Worm (Caenorhabditis elegans) whole organism, late embryonic: ENCODE data around the gene F46G10.2.

ENCODE experiments used
- C08G9.2 ChIP-seq: sonication (generic microtip); optimal IDR thresholded peaks from 2 replicates; lab custom pipeline; 2016; ENCODE audit warnings: mild to moderate bottlenecking, missing genetic modification characterization, moderate library complexity, missing compliant biosample characterization
- ceh-48 ChIP-seq: sonication (generic microtip); optimal IDR thresholded peaks from 2 replicates; lab custom pipeline; 2016; ENCODE audit warnings: missing genetic modification characterization, inconsistent platforms, missing compliant biosample characterization
- che-1 ChIP-seq: sonication (generic microtip); optimal IDR thresholded peaks from 2 replicates; lab custom pipeline; 2016; ENCODE audit warnings: mild to moderate bottlenecking, missing genetic modification characterization, missing compliant biosample characterization
- hlh-13 ChIP-seq: fragments of 200-800 bp; sonication (Bioruptor generic); optimal IDR thresholded peaks from 2 replicates; lab custom pipeline; 2018; ENCODE audit warnings: mild to moderate bottlenecking, missing genetic modification characterization, missing compliant biosample characterization
- lin-11 ChIP-seq: fragments of 200-800 bp; sonication (Bioruptor generic); optimal IDR thresholded peaks from 2 replicates; lab custom pipeline; 2018; ENCODE audit warnings: mild to moderate bottlenecking, missing genetic modification characterization, missing compliant biosample characterization
- nfya-1 ChIP-seq: sonication (generic microtip); optimal IDR thresholded peaks from 2 replicates; lab custom pipeline; 2017; ENCODE audit warnings: missing genetic modification characterization, mild to moderate bottlenecking, missing compliant biosample characterization, antibody characterized with exemption, moderate library complexity
- nhr-232 ChIP-seq: sonication (generic microtip); optimal IDR thresholded peaks from 2 replicates; lab custom pipeline; 2016; ENCODE audit warnings: missing genetic modification characterization, missing compliant biosample characterization
- pha-2 ChIP-seq: sonication (generic microtip); optimal IDR thresholded peaks from 2 replicates; lab custom pipeline; 2017; ENCODE audit warnings: mild to moderate bottlenecking, missing genetic modification characterization, missing compliant biosample characterization
- pha-4 ChIP-seq: fragments of 150-350 bp; optimal IDR thresholded peaks from 2 replicates; lab custom pipeline; 2018; ENCODE audit warnings: missing biosample characterization, missing genetic modification reagents, missing genetic modification characterization
- pqm-1 ChIP-seq: sonication (generic microtip); optimal IDR thresholded peaks from 2 replicates; lab custom pipeline; 2016; ENCODE audit warnings: missing genetic modification characterization, missing compliant biosample characterization
- sdc-2 ChIP-seq: sonication (generic microtip); optimal IDR thresholded peaks from 2 replicates; lab custom pipeline; 2016; ENCODE audit warnings: missing genotype, missing genetic modification characterization, missing compliant biosample characterization
- unc-55 ChIP-seq: sonication (generic microtip); optimal IDR thresholded peaks from 2 replicates; lab custom pipeline; 2017; ENCODE audit warnings: missing biosample characterization, missing genetic modification reagents, missing genetic modification characterization
- zip-5 ChIP-seq: sonication (generic microtip); optimal IDR thresholded peaks from 2 replicates; lab custom pipeline; 2016; ENCODE audit warnings: missing genetic modification characterization, missing compliant biosample characterization

Gene F46G10.2

DNA sequence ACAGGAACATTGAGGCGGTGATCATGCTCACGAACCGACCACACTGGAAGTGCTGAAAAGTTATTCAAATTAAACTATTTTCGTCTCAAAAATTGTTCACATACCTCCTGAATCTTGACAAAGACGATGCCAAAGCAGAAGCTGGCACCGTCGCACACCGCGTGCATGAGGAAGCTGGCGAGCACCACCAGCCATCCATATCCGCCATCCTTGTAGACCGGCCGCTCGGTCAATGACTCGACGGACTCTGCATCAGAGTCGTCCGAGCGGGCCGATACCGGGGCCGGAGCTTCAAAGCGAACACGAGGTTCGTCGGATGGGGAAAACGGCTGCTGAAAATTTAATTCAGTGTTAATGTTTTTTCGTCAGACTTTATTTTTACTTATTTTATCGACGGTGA, 53.4 kb downstream of the F46G10.2 start:
- no peak for TF ChIP-seq che-1 (tag; lab: Kevin White, UChicago)
- no peak for TF ChIP-seq C08G9.2
- no peak for TF ChIP-seq nhr-232 (tag; lab: Kevin White, UChicago)
- no peak for TF ChIP-seq pha-4 (tag; lab: Kevin White, UChicago)
- TF ChIP-seq unc-55 (GFP tag; lab: Kevin White, UChicago), result no peak

DNA sequence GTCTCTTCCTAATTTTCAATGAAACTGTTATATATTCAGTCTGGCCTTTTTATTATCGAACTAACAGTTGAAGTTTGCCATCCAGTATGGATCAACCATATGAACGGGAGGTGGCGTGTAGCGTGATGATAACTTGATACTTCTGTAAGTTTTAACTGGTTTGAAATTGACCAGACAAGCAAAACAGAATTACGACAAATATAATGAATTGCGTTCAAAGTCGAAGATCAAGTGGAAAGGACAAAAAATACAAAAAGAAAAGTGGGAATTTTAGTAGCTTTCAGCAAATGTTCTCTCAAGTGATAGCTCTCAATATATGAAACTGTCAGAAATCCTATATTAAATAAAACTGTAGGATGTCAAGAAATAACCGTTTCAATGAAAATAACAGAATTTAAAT, 54.1 kb downstream of the F46G10.2 start, which contains the start of the genes C49F8.14 and gem-1:
Gene C49F8.14, minus strand, starts transcription at position 99 of the 400 bp plus-strand sequence.
Gene gem-1, minus strand, starts transcription at position 142 of the 400 bp plus-strand sequence.
- TF ChIP-seq pqm-1 (tag; lab: Kevin White, UChicago), result no peak
- no peak for TF ChIP-seq hlh-13 (GFP tag; lab: Kevin White, UChicago)
- TF ChIP-seq pha-2, result no peak
- no peak for TF ChIP-seq lin-11 (tag; lab: Kevin White, UChicago)
- TF ChIP-seq sdc-2, result no peak
- no peak for TF ChIP-seq nfya-1 (tag; lab: Kevin White, UChicago)
- no peak for TF ChIP-seq ceh-48 (tag; lab: Kevin White, UChicago)
- no peak for TF ChIP-seq zip-5 (tag; lab: Kevin White, UChicago)
